Worm (Caenorhabditis elegans): ENCODE data around the gene rfc-2.

DNA sequence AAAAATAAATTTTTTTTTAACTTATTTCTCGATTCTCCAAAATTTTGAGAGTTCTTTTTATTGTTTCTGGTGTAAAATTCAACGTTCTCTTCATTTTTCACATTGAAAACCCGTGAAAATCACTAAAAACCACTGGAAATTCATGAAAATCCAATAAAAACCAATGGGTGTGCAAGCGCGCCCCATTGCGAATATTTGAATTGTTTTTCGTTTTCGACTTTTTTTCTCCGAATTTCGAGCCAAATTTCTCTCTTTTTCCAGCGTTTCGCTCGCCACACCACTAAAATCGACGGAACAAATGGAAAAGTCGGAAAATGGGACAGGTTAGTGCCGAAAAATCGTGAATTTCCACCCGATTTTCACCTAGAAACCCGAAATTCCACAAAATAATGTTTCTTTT lies 36.8 kb upstream of the rfc-2 start:
- no peak for TF ChIP-seq dao-5 (tag; optimal IDR thresholded peaks at IDR 0.05)
- no peak for TF ChIP-seq him-1 (tag; optimal IDR thresholded peaks at IDR 0.05)
